Fruit fly (Drosophila melanogaster): ENCODE measurements around the gene vari.

- TF ChIP-seq CG3032 (tag; optimal IDR thresholded peaks at IDR 0.05) (no peak), CG11902 (GFP tag; optimal IDR thresholded peaks at IDR 0.05) (no peak)
Observed at dm6 chr2L:20808510-20809195, 11.8 kb upstream of the vari start.
